Worm (Caenorhabditis elegans) whole organism, L1 larva: ENCODE data around the gene F30B5.11.

ENCODE experiments used
- aly-2 ChIP-seq: fragments of 150-350 bp; optimal IDR thresholded peaks from 2 replicates; lab custom pipeline; 2014; ENCODE audit warnings: missing biosample characterization, missing genetic modification characterization
- fos-1 ChIP-seq: fragments of 150-350 bp; optimal IDR thresholded peaks from 2 replicates; lab custom pipeline; 2014; ENCODE audit warnings: missing biosample characterization, missing genetic modification characterization
- jun-1 ChIP-seq: fragments of 150-350 bp; optimal IDR thresholded peaks from 2 replicates; lab custom pipeline; 2014; ENCODE audit warnings: missing biosample characterization, missing genetic modification reagents, missing genetic modification characterization
- lsy-2 ChIP-seq, 2 experiments: fragments of 150-350 bp; optimal IDR thresholded peaks; 2 replicates each; lab custom pipeline; 2014; ENCODE audit warnings: missing biosample characterization in 2 of 2, missing genetic modification characterization in 2 of 2
- mdl-1 ChIP-seq, 2 experiments: fragments of 150-350 bp; optimal IDR thresholded peaks; 2 replicates each; lab custom pipeline; 2014 to 2017; ENCODE audit warnings: missing biosample characterization in 2 of 2, missing genetic modification characterization in 2 of 2, inconsistent platforms in 1 of 2
- pax-3 ChIP-seq: fragments of 200-800 bp; sonication (Bioruptor generic); optimal IDR thresholded peaks from 2 replicates; lab custom pipeline; 2018; ENCODE audit warnings: mild to moderate bottlenecking, missing genetic modification characterization, moderate library complexity, missing compliant biosample characterization
- snpc-4 ChIP-seq: fragments of 150-350 bp; optimal IDR thresholded peaks from 2 replicates; lab custom pipeline; 2014; ENCODE audit warnings: missing biosample characterization, missing genetic modification characterization
- unc-62 ChIP-seq: fragments of 150-350 bp; optimal IDR thresholded peaks from 2 replicates; lab custom pipeline; 2014; ENCODE audit warnings: missing biosample characterization, missing genetic modification reagents, missing genetic modification characterization
- zag-1 ChIP-seq: fragments of 150-350 bp; optimal IDR thresholded peaks from 2 replicates; lab custom pipeline; 2014; ENCODE audit warnings: missing biosample characterization, missing genetic modification characterization
- ztf-11 ChIP-seq, 2 experiments: sonication (generic microtip); optimal IDR thresholded peaks; 2 replicates each; lab custom pipeline; 2016 to 2017; ENCODE audit warnings: missing genetic modification characterization in 2 of 2, missing biosample characterization in 1 of 2, missing compliant biosample characterization in 1 of 2

DNA sequence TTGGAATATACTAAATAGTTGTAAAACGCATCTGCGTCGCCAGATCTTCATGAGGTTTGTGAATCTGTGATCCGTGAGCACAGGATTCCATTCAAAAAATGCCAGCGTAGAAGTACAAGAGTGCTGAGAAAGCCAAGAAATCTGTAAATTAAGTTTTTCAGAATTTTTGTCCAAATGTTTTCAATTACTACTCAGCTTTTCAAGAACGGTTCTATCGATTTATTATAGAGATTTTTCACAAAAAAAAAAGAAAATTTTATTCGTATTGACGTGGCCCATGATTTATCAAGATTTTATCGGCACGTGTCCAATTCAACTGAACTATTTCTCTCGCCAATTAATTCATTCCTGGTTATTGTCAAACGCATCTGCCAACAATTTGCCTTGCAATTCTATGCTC lies 49.4 kb upstream of the F30B5.11 start, which contains the start of gene F36A4.3:
- TF ChIP-seq unc-62 (GFP tag; lab: Kevin White, UChicago) (no peak), zag-1 (tag; lab: Kevin White, UChicago) (no peak), aly-2 (tag; lab: Kevin White, UChicago) (no peak), pax-3 (tag; lab: Kevin White, UChicago) (no peak), snpc-4 (tag; lab: Kevin White, UChicago) (no peak), lsy-2 (tag; optimal IDR thresholded peaks at IDR 0.05; lab: Kevin White, UChicago) (no peak), ztf-11 (tag; optimal IDR thresholded peaks at IDR 0.05; lab: Kevin White, UChicago) (no peak), mdl-1 (tag; optimal IDR thresholded peaks at IDR 0.05; lab: Kevin White, UChicago) (no peak), jun-1 (tag; lab: Kevin White, UChicago) (no peak), fos-1 (tag; lab: Kevin White, UChicago) (no peak)
